Fruit fly (Drosophila melanogaster) whole organism, larva: ENCODE measurements around the gene CG10654.

Experiments
- noc ChIP-seq: fragments of 200-800 bp; sonication (Bioruptor generic); optimal IDR thresholded peaks from 3 replicates; lab custom pipeline; 2019; ENCODE audit warnings: missing biosample characterization, mild to moderate bottlenecking, missing genetic modification characterization, moderate library complexity

The CG10654 gene

dm6 chr3L:12478229-12478628 lies 29.4 kb downstream of the CG10654 start:
- no peak for TF ChIP-seq noc

dm6 chr3L:12471471-12471978 lies 36.1 kb downstream of the CG10654 start, which contains the start of gene CG10616:
Gene CG10616 (plus strand): TSS chr3L:12471728.
- no peak for TF ChIP-seq noc

DNA sequence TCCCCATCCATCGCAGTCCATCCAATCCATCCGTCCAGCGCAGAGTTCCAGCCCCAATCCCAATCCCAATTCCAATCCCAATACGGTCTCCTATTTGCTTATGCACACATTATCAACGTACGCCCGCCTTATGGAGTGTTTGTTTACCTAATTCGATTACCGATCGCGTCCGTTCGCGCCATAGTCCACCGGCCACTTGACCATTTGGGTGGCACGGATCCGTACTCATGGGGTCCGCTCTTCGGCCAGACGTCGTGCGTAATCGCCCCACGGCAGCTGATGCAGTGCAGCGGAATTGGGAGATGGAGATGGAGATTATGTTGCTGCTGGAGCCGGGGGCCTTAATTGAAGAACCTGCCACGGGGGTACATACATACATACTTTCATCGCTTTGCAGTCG lies 37.1 kb downstream of the CG10654 start:
- TF ChIP-seq noc, result no peak

DNA sequence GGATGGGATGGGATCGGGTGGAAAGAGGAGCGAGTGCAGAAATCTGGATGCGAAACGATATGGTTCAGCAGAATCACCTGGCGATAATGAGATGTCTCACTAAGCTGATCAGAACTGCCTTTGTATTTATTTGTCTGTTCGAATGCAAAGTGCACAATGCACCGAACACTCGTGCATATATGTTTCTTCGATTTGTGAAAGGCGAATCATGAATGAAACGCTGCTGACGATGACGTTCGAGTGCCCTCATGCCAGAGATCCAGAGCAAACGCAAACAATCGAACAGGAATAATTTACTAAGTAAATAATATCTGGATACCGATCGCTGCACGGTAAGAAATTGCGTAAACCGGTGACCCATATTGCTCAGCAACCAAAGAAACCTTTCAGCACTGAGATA lies 38.0 kb downstream of the CG10654 start, which contains the start of gene CG32102:
Gene CG32102 (minus strand): TSS at position 101 of the 400 bp plus-strand sequence.
- no peak for TF ChIP-seq noc

- TF ChIP-seq noc, result no peak
These were observed 39.6 kb downstream of the CG10654 start, which contains the start of gene eyg for dm6 chr3L:12468016-12468415. Gene eyg (minus strand): TSS chr3L:12468021.

DNA sequence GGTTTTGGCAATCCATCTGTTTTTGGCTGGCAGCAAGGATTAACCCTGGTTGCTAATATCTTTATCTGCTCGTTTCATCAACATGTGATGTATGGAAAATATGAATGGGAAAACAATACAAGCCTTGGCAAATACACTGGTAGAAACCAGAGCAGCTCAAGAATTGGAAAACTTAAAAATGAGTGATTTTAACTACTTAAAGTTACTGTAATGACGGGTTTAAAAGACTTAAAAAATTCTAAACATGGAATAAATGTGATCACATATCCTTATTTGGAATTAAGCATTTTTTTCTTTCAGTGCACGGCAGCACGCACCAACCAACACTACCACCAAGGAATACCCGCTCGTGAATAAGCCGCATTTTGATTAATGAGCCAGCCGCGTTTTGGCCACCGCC lies 42.4 kb downstream of the CG10654 start:
- TF ChIP-seq noc, result no peak

DNA sequence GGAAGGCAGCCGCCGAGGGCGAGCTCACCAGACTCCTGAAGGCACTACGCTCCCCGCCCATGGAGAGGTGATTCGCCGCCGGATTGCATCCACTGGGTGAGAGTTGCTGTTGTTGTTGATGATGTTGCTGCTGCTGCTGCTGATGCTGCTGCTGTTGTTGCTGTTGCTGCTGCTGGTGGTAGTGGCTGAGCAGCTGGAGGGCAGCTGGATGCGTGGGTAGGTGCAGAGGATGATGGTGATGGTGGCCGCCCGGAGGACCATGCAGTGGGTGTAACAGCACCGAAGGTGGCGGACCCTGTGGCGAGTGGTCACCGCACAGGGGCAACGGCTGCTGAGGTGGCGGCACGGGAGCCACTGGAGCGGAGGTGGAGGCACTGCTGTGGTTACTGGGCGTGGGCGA lies 44.1 kb downstream of the CG10654 start:
- no peak for TF ChIP-seq noc

DNA sequence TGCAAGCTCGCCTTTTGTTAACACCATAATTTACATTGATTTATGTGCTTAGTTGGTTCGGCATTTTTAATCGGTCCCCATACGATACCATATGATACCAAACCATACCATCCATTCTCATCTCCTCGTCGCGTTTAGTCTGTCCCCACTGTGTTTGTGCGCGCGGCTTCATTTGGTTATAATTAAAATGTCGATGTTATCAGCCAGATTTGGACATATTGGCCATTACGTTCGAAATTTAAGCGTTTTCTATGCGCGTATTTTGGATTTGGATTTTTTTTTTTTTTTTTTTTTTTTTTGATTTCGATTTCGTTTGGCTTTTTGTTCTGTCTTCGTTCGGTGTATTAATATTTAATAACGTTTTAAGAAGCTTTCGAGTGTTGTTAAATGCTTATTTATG lies 45.7 kb downstream of the CG10654 start:
- peak; percentile 14 for TF ChIP-seq noc

DNA sequence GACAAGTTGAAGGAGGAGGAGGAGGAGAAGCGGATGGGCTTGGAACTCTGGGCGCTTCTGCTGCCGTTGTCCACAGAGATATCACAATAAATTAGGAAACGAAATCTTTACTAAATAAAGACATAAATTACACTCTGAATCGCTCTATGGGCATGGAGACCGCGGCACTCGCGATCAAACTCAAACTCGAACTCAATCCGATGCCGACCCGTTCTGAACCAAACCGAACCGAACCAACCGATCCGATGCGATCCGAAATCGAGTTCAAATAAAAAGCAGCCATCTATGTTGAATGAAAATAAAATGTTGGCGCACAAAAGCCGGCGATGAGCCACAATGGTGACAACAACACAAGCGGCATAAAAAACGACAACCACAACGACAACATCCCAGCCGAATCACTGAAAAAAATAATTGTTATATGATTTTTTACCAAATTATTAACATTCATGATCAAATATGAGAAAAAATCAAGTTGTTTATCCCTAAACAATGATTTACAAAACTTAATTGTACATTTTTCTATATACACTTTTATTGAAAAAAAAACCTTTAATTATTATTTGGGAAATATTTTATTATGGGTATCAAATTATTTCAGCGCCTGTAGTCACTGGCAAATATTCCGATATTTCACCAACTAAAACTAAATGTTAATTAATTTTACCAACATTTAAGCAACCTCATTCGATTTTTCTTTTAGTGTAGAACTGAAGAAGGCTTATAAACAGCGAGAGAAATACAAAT lies 50.6 kb downstream of the CG10654 start:
- TF ChIP-seq noc, result peak; percentile 70
